3 fruit fly cellular contexts compared by ENCODE assay signal in genomic region chr3R:7499488-7499887, dm6.
TF ChIP-seq lines count a peak whose summit lies in the region.

No protein-coding gene starts in this region.

- no peak for TF ChIP-seq CTCF in whole organism, embryonic (GFP tag; optimal IDR thresholded peaks at IDR 0.05; lab: Kevin White, UChicago)

TF ChIP-seq in whole organism, adult, 20 proteins besides CTCF, POLR2A, EP300 and RAD21:
- TF ChIP-seq CG5204 (GFP tag; optimal IDR thresholded peaks at IDR 0.05; lab: Kevin White, UChicago) (no peak), CG14711 (tag; optimal IDR thresholded peaks at IDR 0.05; lab: Kevin White, UChicago) (no peak), CG1620 (GFP tag; optimal IDR thresholded peaks at IDR 0.05; lab: Kevin White, UChicago) (no peak), kay (GFP tag; lab: Kevin White, UChicago; ENCODE audit: borderline replicate concordance) (peak; percentile 89), Clk (GFP tag; optimal IDR thresholded peaks at IDR 0.05; lab: Kevin White, UChicago) (no peak), cic (GFP tag; optimal IDR thresholded peaks at IDR 0.05; lab: Kevin White, UChicago) (peak; percentile 10)

TF ChIP-seq in whole organism, embryonic, 481 proteins besides CTCF, POLR2A, EP300 and RAD21:
- TF ChIP-seq dpn (GFP tag; optimal IDR thresholded peaks at IDR 0.05; lab: Kevin White, UChicago) (no peak), CG10267 (tag; optimal IDR thresholded peaks at IDR 0.05; lab: Kevin White, UChicago) (no peak), chinmo (GFP tag; IDR thresholded peaks at IDR 0.05; lab: Robert Waterston, UW; ENCODE audit: partially characterized antibody) (0 out of 4 replicates have a peak, but pooled peaks have one; percentile 18), sug (tag; optimal IDR thresholded peaks at IDR 0.05; lab: Kevin White, UChicago) (peak; percentile 67), Fer2 (tag; optimal IDR thresholded peaks at IDR 0.05; lab: Kevin White, UChicago) (no peak), wek (GFP tag; optimal IDR thresholded peaks at IDR 0.05; lab: Kevin White, UChicago) (no peak), grn (GFP tag; optimal IDR thresholded peaks at IDR 0.05; lab: Kevin White, UChicago) (peak; percentile 48), cwo (GFP tag; optimal IDR thresholded peaks at IDR 0.05; lab: Kevin White, UChicago) (peak; percentile 70), exex (tag; optimal IDR thresholded peaks at IDR 0.05; lab: Kevin White, UChicago) (peak; percentile 71), E2f1 (GFP tag; IDR thresholded peaks at IDR 0.05; lab: Robert Waterston, UW) (no peak), Med (GFP tag; lab: Kevin White, UChicago) (peak; percentile 32), CG8765 (GFP tag; IDR thresholded peaks at IDR 0.05; lab: Robert Waterston, UW) (no peak), CG34376 (GFP tag; optimal IDR thresholded peaks at IDR 0.05; lab: Kevin White, UChicago) (peak; percentile 73), Pdp1 (GFP tag; optimal IDR thresholded peaks at IDR 0.05; lab: Kevin White, UChicago) (peak in 1 of 2 experiments; percentile 95), shn (GFP tag; optimal IDR thresholded peaks at IDR 0.05; lab: Kevin White, UChicago) (no peak), CHES-1-like (GFP tag; optimal IDR thresholded peaks at IDR 0.05; lab: Kevin White, UChicago) (no peak), bowl (GFP tag; IDR thresholded peaks at IDR 0.05; lab: Robert Waterston, UW) (no peak), mirr (GFP tag; optimal IDR thresholded peaks at IDR 0.05; lab: Kevin White, UChicago) (peak; percentile 87)

TF ChIP-seq in whole organism, prepupa, 60 proteins besides CTCF, POLR2A, EP300 and RAD21:
- TF ChIP-seq achi (GFP tag; optimal IDR thresholded peaks at IDR 0.05; lab: Kevin White, UChicago) (no peak), vri (GFP tag; optimal IDR thresholded peaks at IDR 0.05; lab: Kevin White, UChicago) (peak; percentile 51), svp (GFP tag; lab: Kevin White, UChicago) (peak; percentile 77)
